Worm (Caenorhabditis elegans) whole organism, L4 larva: Measurements from ENCODE around the gene rgs-7.

ENCODE experiments used
- ama-1 ChIP-seq: fragments of 150-350 bp; optimal IDR thresholded peaks from 2 replicates; lab custom pipeline; 2014; ENCODE audit warnings: inconsistent platforms, mixed read lengths
- fos-1 ChIP-seq: fragments of 150-350 bp; optimal IDR thresholded peaks from 2 replicates; lab custom pipeline; 2014; ENCODE audit warnings: missing biosample characterization, missing genetic modification characterization
- nhr-28 ChIP-seq: fragments of 150-350 bp; optimal IDR thresholded peaks from 2 replicates; lab custom pipeline; 2014; ENCODE audit warnings: missing biosample characterization, missing genetic modification characterization
- pqm-1 ChIP-seq: sonication (generic microtip); optimal IDR thresholded peaks from 2 replicates; lab custom pipeline; 2017; ENCODE audit warnings: missing biosample characterization, missing genetic modification characterization
- unc-39 ChIP-seq: sonication (generic microtip); optimal IDR thresholded peaks from 2 replicates; lab custom pipeline; 2017; ENCODE audit warnings: missing biosample characterization, missing genetic modification characterization

ce11 chrX:3500357-3500756, 42.0 kb upstream of the rgs-7 start:
- TF ChIP-seq ama-1 = no peak
- no peak for TF ChIP-seq unc-39 (tag; lab: Kevin White, UChicago)
- TF ChIP-seq pqm-1 (tag; lab: Kevin White, UChicago) = no peak
- TF ChIP-seq fos-1 (tag; lab: Kevin White, UChicago) = no peak
- TF ChIP-seq nhr-28 (tag; lab: Kevin White, UChicago) = no peak
